Worm (Caenorhabditis elegans): Measurements from ENCODE around the gene Y39A3CL.3.

DNA sequence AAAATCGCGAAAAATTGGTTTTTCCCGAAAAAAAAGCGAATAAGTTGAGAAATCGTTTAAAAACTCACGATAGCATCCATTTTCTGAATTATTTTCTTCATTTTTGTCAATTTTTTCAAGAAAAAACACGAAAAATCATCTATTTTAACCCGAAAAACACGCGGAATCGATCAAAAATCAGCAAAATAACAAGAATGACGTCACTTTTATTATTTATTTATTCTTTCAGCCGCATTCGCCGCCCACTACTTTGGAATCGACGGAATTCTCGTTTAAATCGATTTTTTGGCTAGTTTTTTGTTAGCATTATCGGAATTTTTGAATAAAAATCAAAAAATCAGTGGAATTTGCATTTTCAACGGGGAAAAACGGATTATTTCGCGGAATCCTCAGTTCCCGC, 367 bp downstream of the Y39A3CL.3 start, which contains the start of gene Y39A3CL.4:
- TF ChIP-seq flt-1 (GFP tag; IDR thresholded peaks at IDR 0.05) (no peak), aly-1 (tag; optimal IDR thresholded peaks at IDR 0.05) (no peak), ama-1 (optimal IDR thresholded peaks at IDR 0.05) (no peak), ceh-13 (GFP tag; optimal IDR thresholded peaks at IDR 0.05) (no peak), tbx-37 (GFP tag; conservative IDR thresholded peaks at IDR 0.05) (no peak), tbx-11 (GFP tag; IDR thresholded peaks at IDR 0.05) (no peak), tra-4 (tag; optimal IDR thresholded peaks at IDR 0.05) (no peak), F13C5.2 (tag; optimal IDR thresholded peaks at IDR 0.05) (no peak), hmg-4 (GFP tag; optimal IDR thresholded peaks at IDR 0.05) (no peak), scrt-1 (GFP tag; IDR thresholded peaks at IDR 0.05) (no peak)
